Worm (Caenorhabditis elegans): ENCODE data around the gene F14H8.4.

DNA sequence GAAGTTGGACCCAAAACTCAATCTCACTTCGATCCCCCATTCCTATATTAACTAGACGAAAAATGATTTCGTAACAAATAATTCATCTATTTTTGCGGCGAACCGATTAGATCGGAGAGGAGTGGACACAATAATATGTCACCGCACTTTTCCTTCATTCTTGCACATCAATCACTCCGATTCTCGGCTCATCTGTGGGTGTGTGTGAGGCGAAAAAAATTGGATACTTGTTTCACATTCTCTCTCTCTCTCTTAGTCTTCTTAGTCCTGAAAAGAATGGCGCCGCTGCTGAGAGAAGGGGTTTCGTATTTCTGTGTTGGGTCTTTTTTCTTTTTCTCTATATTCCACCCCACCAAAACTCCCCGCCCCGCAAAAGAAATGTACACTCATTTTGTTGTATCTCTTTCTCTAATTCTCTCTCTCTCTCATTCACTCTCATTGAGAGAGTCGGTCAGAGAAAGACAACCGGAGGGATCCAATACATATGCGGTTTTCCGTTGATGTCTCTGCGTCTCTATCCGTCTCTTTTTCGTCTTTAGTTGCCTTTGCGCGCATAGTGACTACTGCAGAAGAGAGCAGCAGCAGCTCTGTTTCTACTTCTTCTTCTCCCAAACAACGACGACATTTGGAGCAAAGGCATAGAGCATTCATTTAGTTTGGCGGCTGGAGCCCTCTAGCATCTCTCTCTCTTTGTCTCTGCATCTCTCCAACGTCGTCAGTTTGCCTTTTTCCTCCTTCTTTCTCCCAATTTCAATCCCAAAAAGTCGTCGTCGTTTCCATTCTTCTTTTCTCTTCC lies 47.6 kb downstream of the F14H8.4 start, which contains the start of gene unc-76:
- no peak for TF ChIP-seq nhr-25 (tag; optimal IDR thresholded peaks at IDR 0.05; ENCODE audit: borderline replicate concordance, insufficient read depth)
- TF ChIP-seq dve-1 (tag; optimal IDR thresholded peaks at IDR 0.05; ENCODE audit: insufficient read depth), result peak; percentile 72
- no peak for TF ChIP-seq lin-1 (GFP tag; IDR thresholded peaks at IDR 0.05)
- no peak for TF ChIP-seq ztf-11 (tag; optimal IDR thresholded peaks at IDR 0.05)
- TF ChIP-seq aha-1 (tag), result peak; percentile 95
- TF ChIP-seq unc-62 (GFP tag; optimal IDR thresholded peaks at IDR 0.05 in 1 of 2), result peak in 1 of 2 experiments; percentile 98
- no peak for TF ChIP-seq unc-62 (tag; optimal IDR thresholded peaks at IDR 0.05)
- no peak for TF ChIP-seq lir-3 (tag; optimal IDR thresholded peaks at IDR 0.05)

Measured in whole organism, L4 larva.